Worm (Caenorhabditis elegans) whole organism, L2 larva: Measurements from ENCODE around the gene phat-8.

ENCODE experiments used
- ama-1 ChIP-seq: fragments of 150-350 bp; optimal IDR thresholded peaks from 2 replicates; lab custom pipeline; 2018; ENCODE audit warnings: inconsistent platforms
- crh-2 ChIP-seq: sonication (generic microtip); optimal IDR thresholded peaks from 2 replicates; lab custom pipeline; 2017; ENCODE audit warnings: missing biosample characterization, missing genetic modification characterization
- lin-39 ChIP-seq: fragments of 150-350 bp; optimal IDR thresholded peaks from 2 replicates; lab custom pipeline; 2014; ENCODE audit warnings: missing biosample characterization, missing genetic modification reagents, missing genetic modification characterization
- mdl-1 ChIP-seq, 2 experiments: fragments of 150-350 bp in 1 of 2; sonication (generic microtip) in 1 of 2; optimal IDR thresholded peaks; 2 replicates each; lab custom pipeline; 2017; ENCODE audit warnings: missing biosample characterization in 2 of 2, missing genetic modification characterization in 2 of 2
- nhr-12 ChIP-seq: fragments of 150-350 bp; optimal IDR thresholded peaks from 2 replicates; lab custom pipeline; 2014; ENCODE audit warnings: missing biosample characterization, missing genetic modification characterization
- nhr-237 ChIP-seq: fragments of 150-350 bp; optimal IDR thresholded peaks from 2 replicates; lab custom pipeline; 2014; ENCODE audit warnings: missing biosample characterization, missing genetic modification characterization
- unc-62 ChIP-seq: fragments of 150-350 bp; optimal IDR thresholded peaks from 2 replicates; lab custom pipeline; 2014; ENCODE audit warnings: missing biosample characterization, missing genetic modification reagents, missing genetic modification characterization

DNA sequence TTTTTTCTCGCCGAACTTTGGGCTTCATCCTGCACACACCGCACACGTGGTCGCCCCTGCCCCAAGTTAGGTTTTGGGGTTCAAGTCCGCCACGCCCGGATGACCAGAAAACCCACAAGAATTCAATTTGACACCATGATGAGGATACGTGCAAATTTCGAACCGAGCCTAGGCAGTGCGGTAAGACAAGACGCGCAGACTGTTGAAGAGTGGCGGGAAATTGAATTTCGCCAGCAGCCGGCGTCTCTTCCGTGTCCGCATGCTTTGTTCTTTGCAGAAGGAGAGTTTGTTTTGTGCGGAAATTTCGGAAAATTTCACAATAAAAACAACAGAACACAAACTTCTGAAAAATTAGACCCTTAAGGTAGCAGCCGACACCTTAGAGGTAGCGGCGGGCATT is 28.4 kb downstream of the phat-8 start:
- no peak for TF ChIP-seq lin-39 (tag; lab: Kevin White, UChicago)
- TF ChIP-seq ama-1 (lab: Kevin White, UChicago), result no peak
- no peak for TF ChIP-seq nhr-237 (tag; lab: Kevin White, UChicago)
- TF ChIP-seq mdl-1 (tag; optimal IDR thresholded peaks at IDR 0.05; lab: Kevin White, UChicago), result no peak
- no peak for TF ChIP-seq crh-2 (tag; lab: Kevin White, UChicago)
- no peak for TF ChIP-seq unc-62 (GFP tag; lab: Kevin White, UChicago)
- no peak for TF ChIP-seq nhr-12
